Fruit fly (Drosophila melanogaster): ENCODE data around the gene CG7173.

DNA sequence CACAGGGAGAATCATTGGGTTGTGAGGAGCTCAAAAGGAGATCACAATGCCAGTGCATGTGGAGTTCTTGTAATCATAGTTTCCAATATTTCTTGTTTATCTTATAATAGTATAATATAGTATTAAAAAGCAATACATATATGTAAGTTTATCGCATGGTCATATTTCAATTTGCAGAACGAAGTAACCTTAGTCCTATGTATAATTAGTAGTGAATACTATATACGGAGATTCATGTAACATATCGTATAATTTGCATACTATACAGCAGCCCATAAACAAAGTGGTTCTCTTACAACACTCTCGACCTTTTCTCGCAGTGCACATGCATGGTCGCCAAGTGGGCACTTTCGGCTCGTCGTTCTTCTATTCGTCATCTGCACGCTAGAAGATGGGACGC lies 44.2 kb upstream of the CG7173 start:
- no peak for TF ChIP-seq h (optimal IDR thresholded peaks at IDR 0.05)
- no peak for TF ChIP-seq insv (optimal IDR thresholded peaks at IDR 0.05)
- TF ChIP-seq psq (optimal IDR thresholded peaks at IDR 0.05) = no peak

Data from Kc167 (cell line).